Worm (Caenorhabditis elegans): ENCODE data around the gene C30B5.2.

ce11 chrII:6245199-6245702 lies 48.3 kb downstream of the C30B5.2 start, which contains the start of gene blos-4:
- TF ChIP-seq nhr-76 (tag; optimal IDR thresholded peaks at IDR 0.05) (no peak), nhr-237 (tag; optimal IDR thresholded peaks at IDR 0.05) (no peak), ceh-39 (tag; optimal IDR thresholded peaks at IDR 0.05) (no peak), elt-1 (tag; optimal IDR thresholded peaks at IDR 0.05; ENCODE audit: borderline replicate concordance, insufficient read depth) (no peak)

Data from whole organism, mixed stage, embryonic.